Fruit fly (Drosophila melanogaster): ENCODE data around the gene CG10140.

Gene CG10140

dm6 chr3L:13433522-13433921 lies 6.7 kb downstream of the CG10140 start:
- TF ChIP-seq ttk (optimal IDR thresholded peaks at IDR 0.05): no peak
- no peak for TF ChIP-seq insv (optimal IDR thresholded peaks at IDR 0.05)
- TF ChIP-seq Sin3A (optimal IDR thresholded peaks at IDR 0.05): no peak
- no peak for TF ChIP-seq Myc (optimal IDR thresholded peaks at IDR 0.05)
- TF ChIP-seq h (optimal IDR thresholded peaks at IDR 0.05): no peak
- no peak for TF ChIP-seq psq (optimal IDR thresholded peaks at IDR 0.05)

dm6 chr3L:13432791-13433190 lies 7.5 kb downstream of the CG10140 start:
- TF ChIP-seq ttk (optimal IDR thresholded peaks at IDR 0.05): no peak
- TF ChIP-seq Myc (optimal IDR thresholded peaks at IDR 0.05): no peak
- no peak for TF ChIP-seq insv (optimal IDR thresholded peaks at IDR 0.05)
- TF ChIP-seq h (optimal IDR thresholded peaks at IDR 0.05): no peak
- TF ChIP-seq Sin3A (optimal IDR thresholded peaks at IDR 0.05): no peak
- no peak for TF ChIP-seq psq (optimal IDR thresholded peaks at IDR 0.05)

- TF ChIP-seq h (optimal IDR thresholded peaks at IDR 0.05) (no peak), Myc (optimal IDR thresholded peaks at IDR 0.05) (no peak), psq (optimal IDR thresholded peaks at IDR 0.05) (no peak), ttk (optimal IDR thresholded peaks at IDR 0.05) (no peak), Sin3A (optimal IDR thresholded peaks at IDR 0.05) (no peak), insv (optimal IDR thresholded peaks at IDR 0.05) (no peak)
Measured at dm6 chr3L:13430171-13430570, 10.1 kb downstream of the CG10140 start.

- TF ChIP-seq insv (optimal IDR thresholded peaks at IDR 0.05): no peak
- no peak for TF ChIP-seq Sin3A (optimal IDR thresholded peaks at IDR 0.05)
- no peak for TF ChIP-seq ttk (optimal IDR thresholded peaks at IDR 0.05)
Measured at dm6 chr3L:13426573-13426972, 13.7 kb downstream of the CG10140 start, which contains the start of gene CG14105. Gene CG14105, minus strand, starts transcription at chr3L:13426673.

dm6 chr3L:13425571-13425970 lies 14.7 kb downstream of the CG10140 start, which contains the start of gene CG14106:
Gene CG14106, minus strand, starts transcription at chr3L:13425671.
- TF ChIP-seq h (optimal IDR thresholded peaks at IDR 0.05) (no peak), Sin3A (optimal IDR thresholded peaks at IDR 0.05) (no peak), ttk (optimal IDR thresholded peaks at IDR 0.05) (no peak), psq (optimal IDR thresholded peaks at IDR 0.05) (no peak), Myc (optimal IDR thresholded peaks at IDR 0.05) (no peak), insv (optimal IDR thresholded peaks at IDR 0.05) (no peak)

dm6 chr3L:13424068-13424467 lies 16.2 kb downstream of the CG10140 start, which contains the start of gene CG33263:
Gene CG33263, minus strand, starts transcription at chr3L:13424168.
- TF ChIP-seq psq (optimal IDR thresholded peaks at IDR 0.05) (no peak), Sin3A (optimal IDR thresholded peaks at IDR 0.05) (no peak), Myc (optimal IDR thresholded peaks at IDR 0.05) (no peak), insv (optimal IDR thresholded peaks at IDR 0.05) (no peak), ttk (optimal IDR thresholded peaks at IDR 0.05) (no peak), h (optimal IDR thresholded peaks at IDR 0.05) (no peak)

- TF ChIP-seq insv (optimal IDR thresholded peaks at IDR 0.05) (no peak), Myc (optimal IDR thresholded peaks at IDR 0.05) (no peak), Sin3A (optimal IDR thresholded peaks at IDR 0.05) (no peak), h (optimal IDR thresholded peaks at IDR 0.05) (no peak), ttk (optimal IDR thresholded peaks at IDR 0.05) (no peak), psq (optimal IDR thresholded peaks at IDR 0.05) (no peak)
Measured at dm6 chr3L:13422286-13422787, 17.9 kb downstream of the CG10140 start, which contains the start of gene CG32121. Gene CG32121, minus strand, starts transcription at chr3L:13422336.

- no peak for TF ChIP-seq psq (optimal IDR thresholded peaks at IDR 0.05)
- TF ChIP-seq insv (optimal IDR thresholded peaks at IDR 0.05): no peak
- no peak for TF ChIP-seq h (optimal IDR thresholded peaks at IDR 0.05)
- no peak for TF ChIP-seq Myc (optimal IDR thresholded peaks at IDR 0.05)
- TF ChIP-seq ttk (optimal IDR thresholded peaks at IDR 0.05): no peak
- TF ChIP-seq Sin3A (optimal IDR thresholded peaks at IDR 0.05): no peak
Measured at dm6 chr3L:13420212-13420611, 20.1 kb downstream of the CG10140 start.

dm6 chr3L:13412886-13413224 lies 27.4 kb downstream of the CG10140 start:
- no peak for TF ChIP-seq psq (optimal IDR thresholded peaks at IDR 0.05)
- no peak for TF ChIP-seq Myc (optimal IDR thresholded peaks at IDR 0.05)
- no peak for TF ChIP-seq h (optimal IDR thresholded peaks at IDR 0.05)
- no peak for TF ChIP-seq Sin3A (optimal IDR thresholded peaks at IDR 0.05)
- no peak for TF ChIP-seq insv (optimal IDR thresholded peaks at IDR 0.05)
- no peak for TF ChIP-seq ttk (optimal IDR thresholded peaks at IDR 0.05)

dm6 chr3L:13412200-13412885 lies 27.9 kb downstream of the CG10140 start, which contains the start of the genes CG10222 and flr:
Gene CG10222, minus strand, starts transcription at chr3L:13412453.
Gene flr, plus strand, starts transcription at chr3L:13412843.
- TF ChIP-seq psq (optimal IDR thresholded peaks at IDR 0.05) (no peak), Sin3A (optimal IDR thresholded peaks at IDR 0.05) (no peak), Myc (optimal IDR thresholded peaks at IDR 0.05) (no peak), h (optimal IDR thresholded peaks at IDR 0.05) (no peak), insv (optimal IDR thresholded peaks at IDR 0.05) (no peak), ttk (optimal IDR thresholded peaks at IDR 0.05) (no peak)

dm6 chr3L:13410999-13411398 lies 29.3 kb downstream of the CG10140 start:
- no peak for TF ChIP-seq ttk (optimal IDR thresholded peaks at IDR 0.05)
- TF ChIP-seq psq (optimal IDR thresholded peaks at IDR 0.05): no peak
- TF ChIP-seq Sin3A (optimal IDR thresholded peaks at IDR 0.05): no peak
- TF ChIP-seq h (optimal IDR thresholded peaks at IDR 0.05): no peak
- TF ChIP-seq insv (optimal IDR thresholded peaks at IDR 0.05): no peak
- TF ChIP-seq Myc (optimal IDR thresholded peaks at IDR 0.05): no peak

dm6 chr3L:13409809-13410521 lies 30.3 kb downstream of the CG10140 start:
- no peak for TF ChIP-seq Myc (optimal IDR thresholded peaks at IDR 0.05)
- TF ChIP-seq Sin3A (optimal IDR thresholded peaks at IDR 0.05): no peak
- no peak for TF ChIP-seq insv (optimal IDR thresholded peaks at IDR 0.05)
- no peak for TF ChIP-seq ttk (optimal IDR thresholded peaks at IDR 0.05)
- no peak for TF ChIP-seq h (optimal IDR thresholded peaks at IDR 0.05)
- no peak for TF ChIP-seq psq (optimal IDR thresholded peaks at IDR 0.05)
